Fruit fly (Drosophila melanogaster): ENCODE measurements around the gene CG33689.

CG33689 gene

dm6 chr3L:16181330-16181830 is 18.6 kb upstream of the CG33689 start (continued):
- TF ChIP-seq peb (GFP tag; IDR thresholded peaks at IDR 0.05) (no peak), CG7357 (GFP tag; IDR thresholded peaks at IDR 0.05) (no peak), ato (GFP tag; IDR thresholded peaks at IDR 0.05; ENCODE audit: partially characterized antibody) (no peak), p53 (GFP tag; optimal IDR thresholded peaks at IDR 0.05) (no peak), CG8944 (GFP tag; optimal IDR thresholded peaks at IDR 0.05) (no peak), CG7987 (GFP tag; optimal IDR thresholded peaks at IDR 0.05) (no peak), unc-4 (GFP tag; IDR thresholded peaks at IDR 0.05; ENCODE audit: partially characterized antibody) (no peak), CG30020 (tag; optimal IDR thresholded peaks at IDR 0.05) (no peak), CG4360 (GFP tag; IDR thresholded peaks at IDR 0.05) (no peak), Jarid2 (GFP tag; optimal IDR thresholded peaks at IDR 0.05) (no peak), mld (GFP tag; IDR thresholded peaks at IDR 0.05; ENCODE audit: partially characterized antibody) (no peak), B-H2 (GFP tag; optimal IDR thresholded peaks at IDR 0.05) (no peak), CG7839 (tag; optimal IDR thresholded peaks at IDR 0.05) (peak; percentile 66), CG31365 (tag; optimal IDR thresholded peaks at IDR 0.05) (no peak), CG10321 (GFP tag; IDR thresholded peaks at IDR 0.05) (peak; percentile 36; the same call in 1 of the 2 replicates), HmgZ (tag; optimal IDR thresholded peaks at IDR 0.05) (no peak), CG13287 (GFP tag; IDR thresholded peaks at IDR 0.05; ENCODE audit: partially characterized antibody) (no peak), Deaf1 (tag; optimal IDR thresholded peaks at IDR 0.05) (peak; percentile 76), zen (tag; optimal IDR thresholded peaks at IDR 0.05) (no peak), CG2712 (tag; optimal IDR thresholded peaks at IDR 0.05) (peak; percentile 0), fru (optimal IDR thresholded peaks at IDR 0.05) (no peak), oc (tag; optimal IDR thresholded peaks at IDR 0.05) (no peak), CG10267 (tag; optimal IDR thresholded peaks at IDR 0.05) (no peak), corto (GFP tag; optimal IDR thresholded peaks at IDR 0.05) (peak; percentile 55), CG12299 (tag; optimal IDR thresholded peaks at IDR 0.05) (no peak), lmd (GFP tag; IDR thresholded peaks at IDR 0.05) (no peak; the same call in 1 of the 2 replicates), tx (GFP tag; optimal IDR thresholded peaks at IDR 0.05) (no peak), CG6175 (GFP tag; IDR thresholded peaks at IDR 0.05) (no peak), chm (GFP tag; IDR thresholded peaks at IDR 0.05) (no peak), CG11456 (GFP tag; IDR thresholded peaks at IDR 0.05) (no peak), pb (GFP tag; optimal IDR thresholded peaks at IDR 0.05) (no peak), HLH54F (GFP tag; optimal IDR thresholded peaks at IDR 0.05) (no peak), CG9727 (GFP tag; optimal IDR thresholded peaks at IDR 0.05) (peak; percentile 8), CG1792 (GFP tag; optimal IDR thresholded peaks at IDR 0.05) (no peak), shn (GFP tag; optimal IDR thresholded peaks at IDR 0.05) (no peak), Xbp1 (GFP tag; optimal IDR thresholded peaks at IDR 0.05) (no peak), lov (optimal IDR thresholded peaks at IDR 0.05) (no peak), lov (GFP tag; IDR thresholded peaks at IDR 0.05) (no peak), Dek (tag; optimal IDR thresholded peaks at IDR 0.05) (no peak), lola (GFP tag; optimal IDR thresholded peaks at IDR 0.05) (no peak), Ptx1 (GFP tag; IDR thresholded peaks at IDR 0.05) (no peak), ken (GFP tag; IDR thresholded peaks at IDR 0.05) (0 out of 3 replicates have a peak, but pooled peaks have one; percentile 40), ab (GFP tag; optimal IDR thresholded peaks at IDR 0.05) (no peak), CG8765 (GFP tag; IDR thresholded peaks at IDR 0.05) (no peak), Dp (GFP tag; optimal IDR thresholded peaks at IDR 0.05) (no peak), CG34376 (GFP tag; optimal IDR thresholded peaks at IDR 0.05) (no peak), CG10979 (tag; optimal IDR thresholded peaks at IDR 0.05) (peak; percentile 64), Eip74EF (GFP tag; optimal IDR thresholded peaks at IDR 0.05) (peak in 1 of 2 experiments; percentile 15), Tbp (GFP tag; optimal IDR thresholded peaks at IDR 0.05) (no peak), slbo (GFP tag; IDR thresholded peaks at IDR 0.05) (no peak), Atf3 (GFP tag; optimal IDR thresholded peaks at IDR 0.05) (no peak)
